Worm (Caenorhabditis elegans): ENCODE measurements around the gene clec-208.

clec-208 gene

DNA sequence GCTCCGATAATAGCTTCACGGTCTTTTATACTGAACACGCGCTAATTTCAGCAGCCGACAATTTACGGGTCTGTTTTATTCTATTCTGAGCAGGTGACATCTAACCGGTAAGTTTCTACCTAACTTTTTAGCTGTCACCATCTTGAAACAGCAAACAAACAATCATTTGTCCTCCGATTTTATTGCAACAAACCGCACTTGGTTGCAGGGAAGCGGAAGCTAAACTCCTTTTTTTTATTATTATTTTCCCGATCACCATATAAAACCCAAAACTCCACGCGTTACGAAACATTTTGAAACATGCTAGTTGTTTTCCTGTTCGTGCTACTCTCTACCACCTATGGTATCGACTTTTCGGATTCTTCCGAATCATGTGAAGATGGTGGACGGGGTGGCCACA lies at the start of gene clec-208:
Gene clec-208, plus strand, starts transcription at position 301 of the 400 bp plus-strand sequence.
- TF ChIP-seq tab-1 (GFP tag; IDR thresholded peaks at IDR 0.05): no peak
- no peak for TF ChIP-seq ref-1 (GFP tag; conservative IDR thresholded peaks at IDR 0.05)
- no peak for TF ChIP-seq ztf-29 (GFP tag; IDR thresholded peaks at IDR 0.05)

- TF ChIP-seq med-1 (GFP tag; optimal IDR thresholded peaks at IDR 0.05; ENCODE audit: insufficient read depth) (no peak), flt-1 (GFP tag; IDR thresholded peaks at IDR 0.05) (no peak), T22C8.4 (GFP tag; IDR thresholded peaks at IDR 0.05) (no peak), ztf-29 (GFP tag; IDR thresholded peaks at IDR 0.05) (no peak), ztf-23 (GFP tag; IDR thresholded peaks at IDR 0.05) (no peak), tab-1 (GFP tag; IDR thresholded peaks at IDR 0.05) (no peak), ref-1 (GFP tag; conservative IDR thresholded peaks at IDR 0.05) (no peak), klf-2 (GFP tag; conservative IDR thresholded peaks at IDR 0.05) (no peak), cog-1 (tag; optimal IDR thresholded peaks at IDR 0.05) (no peak)
Observed at ce11 chrV:2050136-2050535, 47.6 kb upstream of the clec-208 start, which contains the start of gene comt-4. TSS of gene comt-4 (minus strand) at chrV:2050185.

- TF ChIP-seq cog-1 (tag; optimal IDR thresholded peaks at IDR 0.05) (no peak), tab-1 (GFP tag; IDR thresholded peaks at IDR 0.05) (no peak), flt-1 (GFP tag; IDR thresholded peaks at IDR 0.05) (no peak), ztf-23 (GFP tag; IDR thresholded peaks at IDR 0.05) (0 out of 2 replicates have a peak, but pooled peaks have one; percentile 41), ref-1 (GFP tag; conservative IDR thresholded peaks at IDR 0.05) (no peak), ztf-29 (GFP tag; IDR thresholded peaks at IDR 0.05) (no peak)
Observed at ce11 chrV:2050790-2051189, 47.0 kb upstream of the clec-208 start.

DNA sequence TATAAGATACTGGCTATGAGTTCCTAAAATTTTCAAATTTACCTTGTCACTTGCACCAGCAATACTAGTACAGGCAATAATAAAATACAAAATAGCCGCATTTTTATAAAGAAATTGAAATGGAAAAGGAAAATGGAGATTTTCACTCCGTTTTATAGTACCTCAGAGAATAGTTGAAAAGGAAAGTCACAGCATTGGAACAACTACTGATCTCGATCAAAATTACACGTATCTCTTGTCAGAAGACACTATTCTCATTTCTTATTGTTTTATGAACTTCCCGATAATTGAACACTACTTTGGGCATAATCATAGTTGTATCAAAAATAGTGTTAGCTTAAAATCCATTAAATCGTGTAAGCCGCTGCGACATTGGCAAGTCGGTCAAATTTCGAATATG lies 46.2 kb upstream of the clec-208 start, which contains the start of gene Y40B10A.11:
Gene Y40B10A.11, minus strand, starts transcription at position 101 of the 400 bp plus-strand sequence.
- TF ChIP-seq flt-1 (GFP tag; IDR thresholded peaks at IDR 0.05): no peak
- TF ChIP-seq ztf-29 (GFP tag; IDR thresholded peaks at IDR 0.05): no peak
- TF ChIP-seq ztf-23 (GFP tag; IDR thresholded peaks at IDR 0.05): no peak
- no peak for TF ChIP-seq med-1 (GFP tag; optimal IDR thresholded peaks at IDR 0.05; ENCODE audit: insufficient read depth)
- no peak for TF ChIP-seq cog-1 (tag; optimal IDR thresholded peaks at IDR 0.05)
- no peak for TF ChIP-seq klf-2 (GFP tag; conservative IDR thresholded peaks at IDR 0.05)
- TF ChIP-seq tab-1 (GFP tag; IDR thresholded peaks at IDR 0.05): no peak
- no peak for TF ChIP-seq ref-1 (GFP tag; conservative IDR thresholded peaks at IDR 0.05)
- TF ChIP-seq T22C8.4 (GFP tag; IDR thresholded peaks at IDR 0.05): no peak

- TF ChIP-seq ref-1 (GFP tag; conservative IDR thresholded peaks at IDR 0.05) (no peak), ztf-29 (GFP tag; IDR thresholded peaks at IDR 0.05) (no peak), ztf-23 (GFP tag; IDR thresholded peaks at IDR 0.05) (no peak), tab-1 (GFP tag; IDR thresholded peaks at IDR 0.05) (no peak), T22C8.4 (GFP tag; IDR thresholded peaks at IDR 0.05) (no peak), klf-2 (GFP tag; conservative IDR thresholded peaks at IDR 0.05) (no peak)
Observed at ce11 chrV:2053509-2053908, 44.2 kb upstream of the clec-208 start, which contains the start of gene comt-5. TSS of gene comt-5 (minus strand) at chrV:2053609.

ce11 chrV:2054254-2054653 lies 43.5 kb upstream of the clec-208 start:
- TF ChIP-seq cog-1 (tag; optimal IDR thresholded peaks at IDR 0.05) (no peak), T22C8.4 (GFP tag; IDR thresholded peaks at IDR 0.05) (no peak), ref-1 (GFP tag; conservative IDR thresholded peaks at IDR 0.05) (no peak), med-1 (GFP tag; optimal IDR thresholded peaks at IDR 0.05; ENCODE audit: insufficient read depth) (no peak), ztf-23 (GFP tag; IDR thresholded peaks at IDR 0.05) (no peak), ztf-29 (GFP tag; IDR thresholded peaks at IDR 0.05) (no peak), klf-2 (GFP tag; conservative IDR thresholded peaks at IDR 0.05) (no peak), tab-1 (GFP tag; IDR thresholded peaks at IDR 0.05) (no peak), flt-1 (GFP tag; IDR thresholded peaks at IDR 0.05) (no peak)

- TF ChIP-seq cog-1 (tag; optimal IDR thresholded peaks at IDR 0.05) (no peak), ztf-23 (GFP tag; IDR thresholded peaks at IDR 0.05) (no peak), klf-2 (GFP tag; conservative IDR thresholded peaks at IDR 0.05) (no peak), ztf-29 (GFP tag; IDR thresholded peaks at IDR 0.05) (no peak), flt-1 (GFP tag; IDR thresholded peaks at IDR 0.05) (no peak), med-1 (GFP tag; optimal IDR thresholded peaks at IDR 0.05; ENCODE audit: insufficient read depth) (no peak), T22C8.4 (GFP tag; IDR thresholded peaks at IDR 0.05) (no peak), tab-1 (GFP tag; IDR thresholded peaks at IDR 0.05) (no peak), ref-1 (GFP tag; conservative IDR thresholded peaks at IDR 0.05) (no peak)
Observed at ce11 chrV:2055765-2056504, 41.8 kb upstream of the clec-208 start.

DNA sequence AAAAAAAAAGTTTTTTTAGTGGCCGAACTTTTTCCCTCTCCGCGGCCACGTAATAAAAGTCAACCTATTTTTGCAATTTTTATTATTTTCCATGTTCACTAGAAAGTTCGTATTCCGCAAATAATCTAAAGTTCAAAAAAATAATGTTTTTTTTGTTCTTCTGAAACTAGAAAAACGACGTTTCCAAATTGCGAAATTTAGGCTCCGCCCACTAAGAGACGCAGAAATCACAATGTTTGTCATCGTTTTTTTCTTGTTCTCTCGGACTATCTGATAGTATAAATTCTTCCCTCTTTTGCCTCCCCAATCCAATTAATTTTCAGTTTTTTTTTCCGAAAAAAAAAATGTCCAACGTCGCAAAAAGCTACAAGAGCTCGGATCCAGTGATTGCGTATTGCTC lies 40.4 kb upstream of the clec-208 start, which contains the start of gene comt-3:
Gene comt-3, plus strand, starts transcription at position 214 of the 400 bp plus-strand sequence.
- TF ChIP-seq ref-1 (GFP tag; conservative IDR thresholded peaks at IDR 0.05) (no peak), cog-1 (tag; optimal IDR thresholded peaks at IDR 0.05) (no peak), flt-1 (GFP tag; IDR thresholded peaks at IDR 0.05) (no peak), klf-2 (GFP tag; conservative IDR thresholded peaks at IDR 0.05) (no peak), T22C8.4 (GFP tag; IDR thresholded peaks at IDR 0.05) (no peak), ztf-23 (GFP tag; IDR thresholded peaks at IDR 0.05) (no peak), med-1 (GFP tag; optimal IDR thresholded peaks at IDR 0.05; ENCODE audit: insufficient read depth) (no peak), tab-1 (GFP tag; IDR thresholded peaks at IDR 0.05) (no peak), ztf-29 (GFP tag; IDR thresholded peaks at IDR 0.05) (no peak)

ce11 chrV:2066780-2067179 lies 31.0 kb upstream of the clec-208 start, which contains the start of gene nhr-86:
TSS of gene nhr-86 (minus strand) at chrV:2066850.
- TF ChIP-seq tab-1 (GFP tag; IDR thresholded peaks at IDR 0.05) (no peak), cog-1 (tag; optimal IDR thresholded peaks at IDR 0.05) (no peak), ref-1 (GFP tag; conservative IDR thresholded peaks at IDR 0.05) (no peak), ztf-29 (GFP tag; IDR thresholded peaks at IDR 0.05) (no peak), flt-1 (GFP tag; IDR thresholded peaks at IDR 0.05) (no peak), ztf-23 (GFP tag; IDR thresholded peaks at IDR 0.05) (no peak), T22C8.4 (GFP tag; IDR thresholded peaks at IDR 0.05) (no peak), med-1 (GFP tag; optimal IDR thresholded peaks at IDR 0.05; ENCODE audit: insufficient read depth) (no peak), klf-2 (GFP tag; conservative IDR thresholded peaks at IDR 0.05) (no peak)

All from whole organism, midembryonic.